Fruit fly (Drosophila melanogaster): Measurements from ENCODE around the gene ttk.

- no peak for TF ChIP-seq Sox102F (GFP tag; optimal IDR thresholded peaks at IDR 0.05)
- no peak for TF ChIP-seq cyc (GFP tag; optimal IDR thresholded peaks at IDR 0.05)
- no peak for TF ChIP-seq Met (GFP tag; optimal IDR thresholded peaks at IDR 0.05)
- no peak for TF ChIP-seq svp (GFP tag)
- TF ChIP-seq topi (GFP tag; optimal IDR thresholded peaks at IDR 0.05) = no peak
Observed at dm6 chr3R:31689727-31690126, 23.9 kb upstream of the ttk start.

All from whole organism, prepupa.